Worm (Caenorhabditis elegans) whole organism, L4/young adult: ENCODE measurements around the gene F59F3.6.

Experiments used
- W03F9.2 ChIP-seq: fragments of 150-350 bp; optimal IDR thresholded peaks from 2 replicates; lab custom pipeline; 2014; ENCODE audit warnings: missing biosample characterization, missing genetic modification characterization
- dao-5 ChIP-seq: sonication (generic microtip); optimal IDR thresholded peaks from 2 replicates; lab custom pipeline; 2016; ENCODE audit warnings: missing genotype, missing genetic modification characterization, moderate library complexity, missing compliant biosample characterization
- him-1 ChIP-seq: sonication (generic microtip); optimal IDR thresholded peaks from 2 replicates; lab custom pipeline; 2016; ENCODE audit warnings: missing genotype, missing genetic modification reagents, missing genetic modification characterization, missing compliant biosample characterization

Gene F59F3.6

ce11 chrX:10959136-10959535 is 39.9 kb downstream of the F59F3.6 start, which contains the start of gene K09C8.2:
TSS of gene K09C8.2 (plus strand) at chrX:10959436.
- no peak for TF ChIP-seq dao-5 (tag; lab: Kevin White, UChicago)

DNA sequence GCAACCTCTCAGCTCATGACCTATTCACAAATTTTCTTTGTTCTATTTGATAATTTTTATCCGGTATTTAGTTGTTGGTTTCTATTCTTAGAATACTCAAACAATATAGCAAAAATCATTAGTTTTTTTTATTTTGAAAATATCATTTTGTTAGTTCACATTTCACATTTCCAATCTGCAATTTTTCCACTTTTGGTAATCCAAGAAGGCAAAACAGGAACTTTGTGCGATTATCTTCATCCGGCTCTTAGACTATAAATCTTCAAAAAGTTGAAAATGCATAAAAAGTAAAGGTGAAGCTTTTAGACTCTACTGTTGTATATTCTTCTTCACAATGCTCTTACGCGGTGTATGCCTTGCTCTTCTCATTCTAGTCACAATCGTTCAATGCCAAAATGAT is 40.6 kb downstream of the F59F3.6 start, which contains the start of gene nlp-19:
Gene nlp-19, plus strand, starts transcription at position 301 of the 400 bp plus-strand sequence.
- no peak for TF ChIP-seq him-1 (tag; lab: Kevin White, UChicago)
- no peak for TF ChIP-seq W03F9.2
- TF ChIP-seq dao-5 (tag; lab: Kevin White, UChicago): no peak

DNA sequence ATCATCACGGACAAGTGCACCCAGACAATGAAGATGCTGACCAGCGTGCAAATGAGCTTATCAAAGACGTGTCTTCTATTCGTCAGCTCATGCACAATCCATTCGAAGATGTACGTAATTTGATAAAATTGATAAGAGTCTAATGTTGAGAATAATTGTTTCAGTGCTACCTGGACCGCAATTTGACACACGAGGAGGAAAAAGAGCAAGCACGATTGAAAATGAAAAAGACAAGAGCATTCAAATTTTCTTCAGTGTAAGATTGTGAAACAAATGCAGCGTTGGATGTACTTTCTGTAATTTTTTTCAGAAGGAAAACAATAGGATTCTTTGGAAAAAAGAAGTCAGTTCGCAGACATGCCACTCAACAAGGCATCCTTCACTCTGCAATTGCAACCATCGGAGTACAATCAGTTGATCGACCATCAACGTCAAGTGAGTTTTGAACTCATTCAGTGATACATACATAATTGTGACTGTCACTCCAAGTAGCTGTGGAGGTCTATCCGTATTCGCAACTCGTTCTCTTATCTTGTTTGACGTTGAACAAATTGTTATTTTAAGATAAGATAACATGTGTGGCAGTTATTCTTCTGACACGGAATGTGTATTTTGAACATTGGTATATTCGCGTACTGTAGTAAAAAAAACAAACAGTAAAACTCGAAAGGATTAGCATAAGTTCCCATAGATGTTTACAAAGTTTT is 42.0 kb downstream of the F59F3.6 start:
- no peak for TF ChIP-seq him-1 (tag; lab: Kevin White, UChicago)
- no peak for TF ChIP-seq dao-5 (tag; lab: Kevin White, UChicago)
- no peak for TF ChIP-seq W03F9.2

DNA sequence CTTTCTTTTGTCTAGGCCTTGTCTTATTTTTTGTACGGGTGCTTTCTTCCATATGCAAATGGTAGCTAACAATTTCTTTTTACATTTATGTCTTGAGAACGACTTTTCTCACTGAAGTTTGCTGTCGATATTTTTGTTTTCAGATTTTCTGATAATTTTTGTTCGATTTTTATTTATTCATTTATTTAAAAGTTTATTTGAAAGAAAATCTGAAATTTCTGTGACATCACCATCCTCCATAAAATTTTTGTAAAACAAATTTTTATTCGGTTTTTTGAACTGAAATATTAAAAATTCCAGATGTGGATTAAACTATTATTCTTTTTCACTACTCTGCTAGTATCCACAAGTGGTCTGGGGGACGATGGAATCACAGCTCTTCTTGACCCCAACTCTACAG is 45.2 kb downstream of the F59F3.6 start, which contains the start of gene pbo-4:
Gene pbo-4, plus strand, starts transcription at position 301 of the 400 bp plus-strand sequence.
- TF ChIP-seq W03F9.2: no peak
- TF ChIP-seq dao-5 (tag; lab: Kevin White, UChicago): no peak
- no peak for TF ChIP-seq him-1 (tag; lab: Kevin White, UChicago)

ce11 chrX:10951922-10952321 is 47.2 kb downstream of the F59F3.6 start:
- TF ChIP-seq him-1 (tag; lab: Kevin White, UChicago): no peak
- TF ChIP-seq dao-5 (tag; lab: Kevin White, UChicago): no peak
- no peak for TF ChIP-seq W03F9.2

- TF ChIP-seq dao-5 (tag; lab: Kevin White, UChicago) (no peak), W03F9.2 (no peak)
Measured at ce11 chrX:10951168-10951567, 47.9 kb downstream of the F59F3.6 start, which contains the start of gene K09C8.7. TSS of gene K09C8.7 (minus strand) at chrX:10951393.

DNA sequence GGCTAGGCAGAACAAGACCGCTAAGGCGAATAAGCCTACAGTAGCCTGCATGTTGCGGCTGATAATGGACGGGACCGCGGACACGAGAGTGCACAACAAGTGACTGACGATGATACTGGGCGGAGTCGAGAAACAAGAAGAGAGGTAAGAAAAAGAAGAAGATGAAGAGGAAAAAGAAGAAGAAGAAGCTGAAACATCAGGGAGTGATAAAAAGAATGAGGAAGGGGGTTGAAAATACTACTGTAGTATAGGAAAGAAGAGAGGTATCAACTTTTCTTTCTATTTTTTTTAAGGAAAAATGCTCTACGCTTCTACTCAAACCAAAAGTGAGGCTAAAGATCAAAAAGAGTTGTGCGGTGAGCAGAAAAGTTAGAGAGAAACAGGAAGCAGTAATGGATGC is 50.2 kb downstream of the F59F3.6 start, which contains the start of gene T21B6.3:
Gene T21B6.3, minus strand, starts transcription at position 101 of the 400 bp plus-strand sequence.
- TF ChIP-seq him-1 (tag; lab: Kevin White, UChicago) (no peak), dao-5 (tag; lab: Kevin White, UChicago) (no peak), W03F9.2 (no peak)
